Worm (Caenorhabditis elegans): Measurements from ENCODE around the gene ifc-2.

The ifc-2 gene

DNA sequence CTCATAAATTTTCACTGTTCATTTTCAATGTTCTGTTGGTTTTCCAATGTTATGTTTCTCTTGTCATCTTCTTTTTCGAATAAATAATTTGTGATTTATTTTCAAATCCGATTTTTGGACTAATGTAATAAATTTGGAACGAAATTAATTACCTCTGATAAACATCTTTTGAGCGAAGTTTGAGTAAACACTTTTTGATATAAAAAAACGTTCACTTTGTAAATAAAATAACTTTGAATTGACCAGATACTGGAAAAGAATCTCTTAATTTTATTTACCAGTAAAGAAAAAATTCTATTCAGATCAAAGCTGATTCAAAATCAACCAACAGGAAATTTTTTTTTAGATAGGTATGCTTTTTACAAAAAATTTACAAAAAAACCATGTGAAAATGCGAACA, 17.1 kb upstream of the ifc-2 start, which contains the start of gene lgc-32:
Gene lgc-32, plus strand, starts transcription at position 301 of the 400 bp plus-strand sequence.
- TF ChIP-seq nhr-76 (tag; optimal IDR thresholded peaks at IDR 0.05) = no peak
- no peak for TF ChIP-seq hlh-1 (tag; optimal IDR thresholded peaks at IDR 0.05)
- no peak for TF ChIP-seq nhr-237 (tag; optimal IDR thresholded peaks at IDR 0.05)
- no peak for TF ChIP-seq drap-1 (GFP tag; optimal IDR thresholded peaks at IDR 0.05)
- TF ChIP-seq nhr-12 (tag; optimal IDR thresholded peaks at IDR 0.05) = no peak
- TF ChIP-seq ztf-11 (tag; optimal IDR thresholded peaks at IDR 0.05) = no peak
- TF ChIP-seq ham-2 (GFP tag; optimal IDR thresholded peaks at IDR 0.05) = no peak
- TF ChIP-seq elt-3 (tag; optimal IDR thresholded peaks at IDR 0.05) = no peak
- TF ChIP-seq unc-39 (tag; optimal IDR thresholded peaks at IDR 0.05) = no peak
- TF ChIP-seq sptf-1 (tag; optimal IDR thresholded peaks at IDR 0.05) = no peak
- TF ChIP-seq lsy-2 (tag; optimal IDR thresholded peaks at IDR 0.05) = no peak
- no peak for TF ChIP-seq nhr-2 (tag; optimal IDR thresholded peaks at IDR 0.05)
- no peak for TF ChIP-seq lin-13 (tag; optimal IDR thresholded peaks at IDR 0.05)
- no peak for TF ChIP-seq nhr-28 (tag; optimal IDR thresholded peaks at IDR 0.05)
- no peak for TF ChIP-seq ceh-39 (tag; optimal IDR thresholded peaks at IDR 0.05)
- no peak for TF ChIP-seq mab-5 (tag; optimal IDR thresholded peaks at IDR 0.05)

DNA sequence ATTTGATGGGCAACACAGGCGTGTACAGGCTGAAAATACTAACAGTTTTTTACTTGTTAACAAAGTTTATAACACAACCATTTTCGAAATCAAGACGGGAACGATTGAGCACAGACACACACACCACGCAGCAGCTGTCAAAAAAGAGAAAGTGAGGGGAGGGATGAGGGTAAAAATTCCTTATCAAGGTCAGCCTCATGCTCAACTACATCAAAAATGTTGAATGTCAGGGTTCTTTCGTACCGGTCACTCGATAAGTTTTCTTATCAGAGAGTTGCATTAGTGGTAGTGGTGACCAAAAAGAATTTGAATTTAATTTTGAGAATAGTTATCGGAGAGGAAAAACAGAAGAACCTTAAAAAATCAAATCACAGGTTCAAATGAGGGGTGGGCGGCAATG, 15.9 kb upstream of the ifc-2 start, which contains the start of gene T19D7.6:
Gene T19D7.6, minus strand, starts transcription at position 198 of the 400 bp plus-strand sequence.
- no peak for TF ChIP-seq mls-2 (tag; optimal IDR thresholded peaks at IDR 0.05)
- TF ChIP-seq zip-8 (tag; optimal IDR thresholded peaks at IDR 0.05) = no peak
- no peak for TF ChIP-seq mep-1 (tag; optimal IDR thresholded peaks at IDR 0.05)
- TF ChIP-seq unc-62 (GFP tag; optimal IDR thresholded peaks at IDR 0.05) = no peak
- no peak for TF ChIP-seq ztf-11 (tag; optimal IDR thresholded peaks at IDR 0.05)
- TF ChIP-seq flh-1 (GFP tag; optimal IDR thresholded peaks at IDR 0.05) = no peak
- TF ChIP-seq ceh-43 (GFP tag; optimal IDR thresholded peaks at IDR 0.05) = no peak
- TF ChIP-seq lin-13 (tag; optimal IDR thresholded peaks at IDR 0.05) = no peak
- no peak for TF ChIP-seq drap-1 (GFP tag; optimal IDR thresholded peaks at IDR 0.05)
- TF ChIP-seq snpc-4 (tag; optimal IDR thresholded peaks at IDR 0.05) = no peak
- TF ChIP-seq blmp-1 (tag; optimal IDR thresholded peaks at IDR 0.05) = no peak
- TF ChIP-seq unc-39 (tag; optimal IDR thresholded peaks at IDR 0.05) = no peak
- TF ChIP-seq ceh-83 (GFP tag; optimal IDR thresholded peaks at IDR 0.05) = no peak
- no peak for TF ChIP-seq nhr-12 (tag; optimal IDR thresholded peaks at IDR 0.05)
- TF ChIP-seq pha-4 (tag; optimal IDR thresholded peaks at IDR 0.05) = no peak

DNA sequence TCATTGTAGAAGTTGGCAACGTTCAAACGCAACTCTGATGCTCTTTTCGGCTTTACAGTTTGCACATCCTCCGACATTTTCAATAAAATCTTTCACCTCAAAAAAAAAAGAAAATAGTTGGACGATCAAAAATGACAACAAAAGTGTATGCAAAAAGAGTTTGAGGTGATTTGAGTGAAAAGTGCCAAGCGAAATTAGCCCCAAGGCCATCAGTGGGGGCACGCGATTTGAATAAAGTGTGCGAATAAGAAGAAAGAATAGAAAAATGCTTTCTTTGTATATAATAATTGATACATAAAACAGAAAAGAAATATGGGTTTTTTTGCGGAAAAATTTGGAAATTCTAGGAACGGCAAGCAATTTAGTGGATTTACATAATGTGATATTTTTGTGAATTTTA, 11.4 kb upstream of the ifc-2 start, which contains the start of gene T19D7.5:
Gene T19D7.5, minus strand, starts transcription at position 101 of the 400 bp plus-strand sequence.
- no peak for TF ChIP-seq mep-1 (tag; optimal IDR thresholded peaks at IDR 0.05)
- TF ChIP-seq sem-2 (GFP tag; optimal IDR thresholded peaks at IDR 0.05) = no peak
- TF ChIP-seq unc-39 (tag; optimal IDR thresholded peaks at IDR 0.05) = no peak
- no peak for TF ChIP-seq sptf-1 (tag; optimal IDR thresholded peaks at IDR 0.05)
- no peak for TF ChIP-seq unc-120 (tag; optimal IDR thresholded peaks at IDR 0.05; ENCODE audit: poor library complexity, severe bottlenecking)
- no peak for TF ChIP-seq blmp-1 (tag; optimal IDR thresholded peaks at IDR 0.05)
- TF ChIP-seq nhr-237 (tag; optimal IDR thresholded peaks at IDR 0.05) = no peak
- no peak for TF ChIP-seq snpc-4 (tag; optimal IDR thresholded peaks at IDR 0.05)
- no peak for TF ChIP-seq lsy-2 (tag; optimal IDR thresholded peaks at IDR 0.05)

DNA sequence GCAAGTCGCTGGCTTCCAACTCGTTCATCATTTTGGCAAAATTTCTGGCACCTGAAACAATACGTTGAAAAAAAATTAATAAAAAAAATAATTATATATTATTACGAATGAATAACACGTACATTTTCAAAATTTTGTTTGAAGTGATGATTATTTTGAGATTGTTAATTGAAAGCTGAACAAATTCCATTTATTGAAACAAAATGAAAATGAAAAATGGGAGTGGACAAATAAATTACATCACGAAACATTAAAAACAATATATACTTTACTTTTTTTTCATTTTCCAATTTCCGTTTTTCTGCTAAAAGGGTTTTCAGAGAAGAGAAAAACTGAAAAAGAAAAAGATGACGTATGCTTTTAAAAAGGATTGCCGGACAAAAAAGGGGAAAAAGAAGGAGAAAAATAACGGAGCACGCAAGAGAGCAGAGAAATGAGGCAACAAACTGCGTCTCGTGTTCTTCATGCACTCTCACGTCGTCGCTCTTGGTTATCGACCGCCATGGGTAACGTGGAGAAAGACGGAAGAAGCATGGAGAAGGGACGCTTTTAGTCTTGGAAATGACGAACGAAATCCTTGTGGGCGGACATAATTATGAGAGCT, 7.1 kb upstream of the ifc-2 start, which contains the start of gene rund-1:
Gene rund-1, minus strand, starts transcription at position 51 of the 604 bp plus-strand sequence.
- no peak for TF ChIP-seq ceh-39 (tag; optimal IDR thresholded peaks at IDR 0.05)
- TF ChIP-seq ces-1 (GFP tag; optimal IDR thresholded peaks at IDR 0.05) = peak; percentile 22

DNA sequence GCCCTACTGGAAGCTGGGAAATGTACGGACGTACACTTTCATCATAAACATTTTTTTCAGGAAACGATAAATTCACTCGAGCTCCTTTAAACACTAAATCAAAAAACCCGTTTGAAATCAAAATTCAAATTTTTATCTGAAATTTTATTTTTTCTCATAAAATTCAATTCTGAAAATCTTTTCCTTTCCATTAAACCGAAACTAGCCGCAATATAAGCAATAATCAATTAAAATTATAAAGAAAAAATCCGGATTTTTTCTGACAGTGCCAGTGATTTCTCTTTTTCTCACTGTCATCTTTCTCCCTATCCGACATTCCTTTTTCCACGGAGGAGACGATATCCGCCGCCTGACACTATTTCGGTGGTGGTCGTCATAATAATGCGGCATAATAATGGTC, 1.2 kb upstream of the ifc-2 start, which contains the start of gene lpr-7:
Gene lpr-7, plus strand, starts transcription at position 301 of the 400 bp plus-strand sequence.
- TF ChIP-seq tbx-8 (GFP tag; optimal IDR thresholded peaks at IDR 0.05) (no peak), pha-4 (tag; optimal IDR thresholded peaks at IDR 0.05) (no peak), snpc-4 (tag; optimal IDR thresholded peaks at IDR 0.05) (no peak), cnd-1 (tag; optimal IDR thresholded peaks at IDR 0.05) (no peak), sptf-1 (tag; optimal IDR thresholded peaks at IDR 0.05) (no peak), lin-32 (GFP tag; optimal IDR thresholded peaks at IDR 0.05) (no peak), elt-1 (tag; optimal IDR thresholded peaks at IDR 0.05; ENCODE audit: borderline replicate concordance, insufficient read depth) (no peak), sem-2 (GFP tag; optimal IDR thresholded peaks at IDR 0.05) (no peak), lin-13 (tag; optimal IDR thresholded peaks at IDR 0.05) (no peak), nhr-2 (tag; optimal IDR thresholded peaks at IDR 0.05) (no peak), ham-2 (GFP tag; optimal IDR thresholded peaks at IDR 0.05) (no peak), zip-8 (tag; optimal IDR thresholded peaks at IDR 0.05) (no peak)
